Worm (Caenorhabditis elegans) whole organism, L1 larva: ENCODE results near the gene B0336.13.

Source experiments
- blmp-1 ChIP-seq: fragments of 150-350 bp; optimal IDR thresholded peaks from 2 replicates; lab custom pipeline; 2014; ENCODE audit warnings: missing biosample characterization, missing genetic modification characterization
- sptf-1 ChIP-seq: fragments of 150-350 bp; optimal IDR thresholded peaks from 2 replicates; lab custom pipeline; 2014; ENCODE audit warnings: missing biosample characterization, missing genetic modification characterization
- swsn-7 ChIP-seq: sonication (generic microtip); optimal IDR thresholded peaks from 2 replicates; lab custom pipeline; 2016; ENCODE audit warnings: missing genetic modification characterization, missing compliant biosample characterization

DNA sequence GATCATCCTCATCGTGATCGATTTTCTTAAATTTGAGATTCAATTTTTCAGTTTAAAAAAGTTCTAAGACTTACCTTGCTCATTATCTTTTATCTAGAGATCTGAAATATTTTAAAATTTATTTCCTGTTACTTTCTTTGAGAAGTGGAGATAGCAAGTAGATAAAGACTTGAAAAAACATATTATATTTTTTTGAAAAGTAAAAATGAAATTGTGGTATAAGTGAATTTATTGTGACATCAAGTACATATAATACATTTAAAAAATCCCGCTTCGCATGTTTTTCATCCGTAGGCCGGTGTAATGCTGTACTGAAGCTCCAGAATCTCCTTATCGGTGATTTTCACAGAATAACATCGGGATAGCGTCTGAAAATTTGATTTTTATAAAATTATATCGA lies 3.4 kb downstream of the B0336.13 start, which contains the start of gene B0336.7:
- TF ChIP-seq blmp-1 (tag; lab: Kevin White, UChicago) (no peak), swsn-7 (tag; lab: Kevin White, UChicago) (no peak), sptf-1 (no peak)
